Worm (Caenorhabditis elegans) whole organism, L4/young adult: ENCODE measurements around the gene Y50D4C.12.

ENCODE experiments used
- W03F9.2 ChIP-seq: fragments of 150-350 bp; optimal IDR thresholded peaks from 2 replicates; lab custom pipeline; 2014; ENCODE audit warnings: missing biosample characterization, missing genetic modification characterization
- him-1 ChIP-seq: sonication (generic microtip); optimal IDR thresholded peaks from 2 replicates; lab custom pipeline; 2016; ENCODE audit warnings: missing genotype, missing genetic modification reagents, missing genetic modification characterization, missing compliant biosample characterization

DNA sequence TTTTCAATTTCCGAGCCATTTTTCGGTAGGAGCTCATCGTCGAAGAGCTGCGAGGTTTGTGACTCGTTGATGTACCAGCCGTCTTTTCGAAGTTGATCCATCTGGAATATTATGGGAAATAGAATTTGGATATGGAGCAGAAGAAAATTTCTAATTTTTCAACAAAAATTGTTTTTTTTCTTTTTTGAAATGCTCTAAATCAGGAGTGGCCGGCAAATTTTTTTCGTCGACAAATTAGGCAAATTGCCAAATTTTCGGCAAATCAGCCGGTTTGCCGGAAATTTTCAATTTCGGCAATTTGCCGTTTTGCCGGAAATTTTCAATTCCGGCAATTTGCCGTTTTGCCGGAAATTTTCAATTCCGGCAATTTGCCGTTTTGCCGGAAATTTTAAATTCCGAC, 37.2 kb upstream of the Y50D4C.12 start, which contains the start of gene Y50D4C.3:
- TF ChIP-seq him-1 (no peak), W03F9.2 (tag; lab: Kevin White, UChicago) (no peak)
